Fruit fly (Drosophila melanogaster): ENCODE measurements around the gene spz.
A peak's percentile ranks its signal among the peaks of the same experiment; 100 is the strongest.

spz gene

dm6 chr3R:27069810-27070625 lies at the start of gene spz (continued):
- TF ChIP-seq peb (GFP tag; IDR thresholded peaks at IDR 0.05) (no peak), Dll (GFP tag; IDR thresholded peaks at IDR 0.05; ENCODE audit: partially characterized antibody) (no peak), trem (tag; optimal IDR thresholded peaks at IDR 0.05) (no peak), CG31388 (GFP tag; optimal IDR thresholded peaks at IDR 0.05) (no peak), sug (tag; optimal IDR thresholded peaks at IDR 0.05) (no peak), nau (GFP tag; optimal IDR thresholded peaks at IDR 0.05) (no peak), jumu (GFP tag; optimal IDR thresholded peaks at IDR 0.05) (no peak), sd (tag; optimal IDR thresholded peaks at IDR 0.05) (no peak), CG4424 (GFP tag; optimal IDR thresholded peaks at IDR 0.05) (no peak), hbn (GFP tag; IDR thresholded peaks at IDR 0.05; ENCODE audit: partially characterized antibody) (0 out of 2 replicates have a peak, but pooled peaks have one; percentile 24), CG34224 (GFP tag; IDR thresholded peaks at IDR 0.05; ENCODE audit: partially characterized antibody) (no peak; the same call in 2 of the 3 replicates), CG12659 (GFP tag; optimal IDR thresholded peaks at IDR 0.05) (no peak), Bdp1 (GFP tag; optimal IDR thresholded peaks at IDR 0.05) (no peak), Eip74EF (GFP tag; optimal IDR thresholded peaks at IDR 0.05) (no peak), CG6272 (GFP tag; IDR thresholded peaks at IDR 0.05) (0 out of 2 replicates have a peak, but pooled peaks have one; percentile 9), run (tag; optimal IDR thresholded peaks at IDR 0.05) (no peak), lov (optimal IDR thresholded peaks at IDR 0.05) (no peak), lov (GFP tag; IDR thresholded peaks at IDR 0.05) (no peak), MBD-R2 (GFP tag; IDR thresholded peaks at IDR 0.05) (no peak), CG17568 (GFP tag; optimal IDR thresholded peaks at IDR 0.05) (no peak), cg (GFP tag; optimal IDR thresholded peaks at IDR 0.05) (no peak), dmrt99B (tag; optimal IDR thresholded peaks at IDR 0.05) (peak; percentile 64), tup (GFP tag; optimal IDR thresholded peaks at IDR 0.05) (no peak), luna (GFP tag; optimal IDR thresholded peaks at IDR 0.05) (no peak), H15 (GFP tag; IDR thresholded peaks at IDR 0.05) (no peak), Fer2 (tag; optimal IDR thresholded peaks at IDR 0.05) (no peak), CG4707 (GFP tag; optimal IDR thresholded peaks at IDR 0.05) (no peak), fu2 (GFP tag; optimal IDR thresholded peaks at IDR 0.05) (no peak), CG2202 (tag; optimal IDR thresholded peaks at IDR 0.05) (no peak), chm (GFP tag; IDR thresholded peaks at IDR 0.05) (no peak), CG2712 (tag; optimal IDR thresholded peaks at IDR 0.05) (no peak), HLH4C (GFP tag; IDR thresholded peaks at IDR 0.05; ENCODE audit: partially characterized antibody) (no peak), CG8290 (GFP tag; optimal IDR thresholded peaks at IDR 0.05) (no peak), CG8290 (tag; optimal IDR thresholded peaks at IDR 0.05) (peak in 1 of 2 experiments; percentile 41), grau (tag; optimal IDR thresholded peaks at IDR 0.05) (peak; percentile 18), ssp (GFP tag; IDR thresholded peaks at IDR 0.05) (no peak), shn (GFP tag; optimal IDR thresholded peaks at IDR 0.05) (no peak), pan (optimal IDR thresholded peaks at IDR 0.05) (no peak), pan (GFP tag; optimal IDR thresholded peaks at IDR 0.05 in 1 of 2, IDR thresholded peaks at IDR 0.05 in 1 of 2) (peak in 1 of 2 experiments; percentile 29), wor (GFP tag; IDR thresholded peaks at IDR 0.05) (no peak), emc (GFP tag; optimal IDR thresholded peaks at IDR 0.05) (no peak), CG18476 (GFP tag; optimal IDR thresholded peaks at IDR 0.05) (no peak), CG13296 (GFP tag; optimal IDR thresholded peaks at IDR 0.05) (no peak), fd102C (GFP tag; optimal IDR thresholded peaks at IDR 0.05) (no peak), tna (GFP tag; IDR thresholded peaks at IDR 0.05; ENCODE audit: partially characterized antibody) (no peak), sima (GFP tag; optimal IDR thresholded peaks at IDR 0.05) (no peak), Lpt (GFP tag; optimal IDR thresholded peaks at IDR 0.05) (no peak), Ravus (GFP tag; IDR thresholded peaks at IDR 0.05) (no peak), Nf-YC (tag; optimal IDR thresholded peaks at IDR 0.05) (no peak), Atf-2 (GFP tag; optimal IDR thresholded peaks at IDR 0.05) (no peak)

All from whole organism, embryonic.